Worm (Caenorhabditis elegans) whole organism, early embryonic: Measurements from ENCODE around the gene Y53G8AL.4.
A peak's percentile ranks its signal among the peaks of the same experiment; 100 is the strongest.
"Not testable (repeated sequence)": the region's sequence is repeated elsewhere in the genome, so short reads cannot be mapped to it uniquely, and the experiment has no call there.

Source experiments
- B0310.2 ChIP-seq: sonication (generic microtip); optimal IDR thresholded peaks from 2 replicates; lab custom pipeline; 2016; ENCODE audit warnings: mild to moderate bottlenecking, missing genetic modification characterization, missing compliant biosample characterization
- F13C5.2 ChIP-seq: sonication (generic microtip); optimal IDR thresholded peaks from 2 replicates; lab custom pipeline; 2017; ENCODE audit warnings: mild to moderate bottlenecking, missing genetic modification characterization, inconsistent platforms, missing compliant biosample characterization
- aly-1 ChIP-seq: sonication (generic microtip); optimal IDR thresholded peaks from 2 replicates; lab custom pipeline; 2016; ENCODE audit warnings: missing genetic modification characterization, missing compliant biosample characterization
- ama-1 ChIP-seq: fragments of 150-350 bp; optimal IDR thresholded peaks from 2 replicates; lab custom pipeline; 2014
- ceh-13 ChIP-seq: fragments of 200-800 bp; sonication (Bioruptor generic); optimal IDR thresholded peaks from 2 replicates; lab custom pipeline; 2018; ENCODE audit warnings: mild to moderate bottlenecking, missing genetic modification characterization, missing compliant biosample characterization
- ceh-36 ChIP-seq: sonication (generic microtip); optimal IDR thresholded peaks from 2 replicates; lab custom pipeline; 2016; ENCODE audit warnings: missing genetic modification characterization, inconsistent platforms, missing compliant biosample characterization
- ets-7 ChIP-seq: sonication (generic microtip); optimal IDR thresholded peaks from 2 replicates; lab custom pipeline; 2016; ENCODE audit warnings: missing genotype, missing genetic modification characterization, missing compliant biosample characterization
- flt-1 ChIP-seq: fragments of 200-800 bp; sonication (Bioruptor generic); IDR thresholded peaks from 2 replicates; pipeline ENCODE4 v1.3.6; 2022; ENCODE audit warnings: missing genetic modification characterization, missing compliant biosample characterization
- hmbx-1 ChIP-seq: sonication (generic microtip); optimal IDR thresholded peaks from 2 replicates; lab custom pipeline; 2016; ENCODE audit warnings: mild to moderate bottlenecking, missing genetic modification characterization, missing compliant biosample characterization
- hmg-4 ChIP-seq: fragments of 200-800 bp; sonication (Bioruptor generic); optimal IDR thresholded peaks from 2 replicates; lab custom pipeline; 2018; ENCODE audit warnings: mild to moderate bottlenecking, missing genetic modification characterization, missing compliant biosample characterization
- hnd-1 ChIP-seq: sonication (generic microtip); optimal IDR thresholded peaks from 2 replicates; lab custom pipeline; 2016; ENCODE audit warnings: missing genetic modification characterization, missing compliant biosample characterization
- pes-1 ChIP-seq: fragments of 200-800 bp; sonication (Bioruptor generic); IDR thresholded peaks from 2 replicates; pipeline ENCODE4 v1.3.6; 2022; ENCODE audit warnings: missing genetic modification reagents, missing genetic modification characterization, missing compliant biosample characterization
- scrt-1 ChIP-seq: fragments of 200-800 bp; sonication (Bioruptor generic); IDR thresholded peaks from 2 replicates; pipeline ENCODE4 v1.3.6; 2022; ENCODE audit warnings: missing genetic modification characterization, missing compliant biosample characterization
- sea-1 ChIP-seq: fragments of 200-800 bp; sonication (Bioruptor generic); conservative IDR thresholded peaks from 2 replicates; pipeline ENCODE4 v1.3.6; 2022; ENCODE audit warnings: missing genetic modification characterization, missing compliant biosample characterization
- tbx-11 ChIP-seq: fragments of 200-800 bp; sonication (Bioruptor generic); IDR thresholded peaks from 2 replicates; pipeline ENCODE4 v1.3.6; 2022; ENCODE audit warnings: missing genetic modification characterization, missing compliant biosample characterization
- tbx-37 ChIP-seq: fragments of 200-800 bp; sonication (Bioruptor generic); conservative IDR thresholded peaks from 2 replicates; pipeline ENCODE4 v1.3.6; 2022; ENCODE audit warnings: missing genetic modification reagents, missing genetic modification characterization, missing compliant biosample characterization
- tra-4 ChIP-seq: sonication (generic microtip); optimal IDR thresholded peaks from 2 replicates; lab custom pipeline; 2017; ENCODE audit warnings: missing genetic modification characterization, missing compliant biosample characterization

Gene Y53G8AL.4

DNA sequence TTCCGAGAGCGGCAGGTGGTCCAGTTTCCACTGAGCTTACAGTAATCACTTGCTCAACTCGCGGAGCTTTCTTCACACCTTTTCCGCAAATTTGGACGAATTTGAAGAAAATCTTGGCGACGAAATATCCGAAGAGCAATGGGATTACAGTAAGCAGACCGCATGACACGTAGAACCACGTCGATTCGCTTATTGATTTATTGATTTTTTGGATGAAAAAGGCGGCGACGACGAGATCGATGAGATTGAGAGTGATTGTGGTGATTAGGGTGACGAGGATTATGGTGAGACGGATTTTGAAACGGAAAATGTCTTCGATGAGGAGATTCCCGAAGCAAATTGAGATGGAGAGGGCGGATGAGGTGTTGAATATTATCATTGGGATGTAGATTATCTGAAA is 13.2 kb upstream of the Y53G8AL.4 start:
- TF ChIP-seq hmbx-1 (tag; lab: Kevin White, UChicago), result no peak
- no peak for TF ChIP-seq tbx-37 (GFP tag; lab: Robert Waterston, UW)
- no peak for TF ChIP-seq pes-1 (GFP tag; lab: Robert Waterston, UW)

DNA sequence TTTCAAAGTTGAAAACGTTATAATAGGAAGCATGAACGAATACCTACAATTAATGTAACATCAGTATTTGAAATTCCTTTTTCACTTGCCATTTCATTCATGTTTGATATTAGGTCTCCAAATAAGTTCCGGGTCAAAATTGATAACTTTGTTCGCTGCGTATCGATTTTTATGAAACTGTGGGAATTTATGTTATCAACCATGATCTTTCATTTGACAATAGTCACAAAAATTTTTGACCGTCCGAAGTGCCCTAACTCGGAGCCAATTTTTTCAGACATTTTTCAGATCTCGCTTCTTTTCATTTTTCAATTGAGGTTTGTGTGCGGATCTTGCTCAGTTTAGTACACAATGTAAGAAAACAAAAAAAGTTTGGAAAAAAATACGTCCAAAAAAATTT is 9.2 kb upstream of the Y53G8AL.4 start, which contains the start of gene Y53G8AM.6:
Y53G8AM.6 (minus strand) TSS at position 101 of the 400 bp plus-strand sequence.
- not testable (repeated sequence) for TF ChIP-seq hnd-1 (tag; lab: Kevin White, UChicago); pes-1 (GFP tag; lab: Robert Waterston, UW); flt-1 (GFP tag; lab: Robert Waterston, UW)

DNA sequence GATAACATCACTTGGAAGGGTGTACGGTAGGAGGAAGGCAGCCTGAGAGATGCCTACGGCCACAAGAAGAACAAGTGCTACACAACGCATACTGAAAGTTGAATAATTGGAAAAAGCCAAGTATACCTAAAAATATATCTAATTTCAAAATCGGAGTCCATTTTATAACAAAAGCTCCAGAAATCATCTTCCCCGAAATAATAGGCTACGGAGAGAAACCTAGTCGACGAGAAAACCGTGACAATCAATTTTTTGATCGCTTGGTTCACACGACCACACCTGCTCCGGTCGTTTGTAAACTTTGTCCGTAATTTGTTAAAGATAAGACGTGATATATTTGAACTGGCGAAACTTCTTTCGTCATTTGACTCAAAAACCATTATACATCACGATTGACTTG is 7.9 kb upstream of the Y53G8AL.4 start, which contains the start of gene nspg-7.2:
nspg-7.2 (minus strand) TSS at position 101 of the 400 bp plus-strand sequence.
- no peak for TF ChIP-seq tra-4 (tag; lab: Kevin White, UChicago)
- TF ChIP-seq tbx-37 (GFP tag; lab: Robert Waterston, UW), result no peak
- TF ChIP-seq hnd-1 (tag; lab: Kevin White, UChicago), result no peak
- TF ChIP-seq tbx-11 (GFP tag; lab: Robert Waterston, UW), result no peak
- TF ChIP-seq ceh-36, result no peak

DNA sequence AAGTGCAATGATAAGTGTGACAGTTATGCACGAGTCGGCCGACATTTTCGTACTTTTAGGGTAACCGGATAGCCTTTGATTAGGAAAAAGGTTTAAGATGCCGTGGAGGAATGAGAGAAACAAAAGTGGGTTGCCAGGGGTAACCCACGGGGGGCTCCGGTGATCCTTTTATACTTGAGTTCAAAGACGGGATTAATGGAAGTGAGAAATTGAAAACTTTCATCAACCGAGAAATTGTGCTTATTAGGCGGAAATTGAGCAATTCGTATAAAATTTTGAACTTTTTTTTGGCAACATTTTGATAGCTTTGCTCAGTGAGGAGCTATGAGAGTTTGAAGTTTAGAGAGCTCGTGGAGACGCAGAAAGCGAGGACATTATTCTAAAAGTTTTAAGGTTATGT is 5.1 kb upstream of the Y53G8AL.4 start, which contains the start of gene Y53G8AM.4:
Y53G8AM.4 (minus strand) TSS at position 101 of the 400 bp plus-strand sequence.
- no peak for TF ChIP-seq scrt-1 (GFP tag; lab: Robert Waterston, UW)
- TF ChIP-seq flt-1 (GFP tag; lab: Robert Waterston, UW), result no peak
- no peak for TF ChIP-seq sea-1 (GFP tag; lab: Robert Waterston, UW)
- no peak for TF ChIP-seq ama-1 (lab: Kevin White, UChicago)
- TF ChIP-seq ets-7, result no peak

DNA sequence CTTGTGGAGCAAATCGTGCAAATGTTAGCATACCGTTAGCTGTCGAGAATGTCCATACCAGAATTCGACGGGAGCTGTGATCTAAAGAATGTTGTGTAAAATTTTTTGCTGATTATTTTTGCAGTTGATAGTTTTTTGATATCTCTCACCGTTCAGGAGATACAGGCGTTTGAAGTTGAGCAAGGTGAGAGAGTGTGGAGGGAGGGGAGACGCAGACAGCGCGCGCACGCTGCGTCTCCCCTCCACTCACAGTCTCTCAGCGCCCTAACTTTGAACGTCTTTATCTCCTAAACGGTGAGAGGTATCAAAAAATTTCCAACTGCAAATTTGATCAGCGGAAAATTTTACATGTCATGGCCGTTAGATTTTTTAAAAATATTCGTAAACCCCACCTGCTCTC is 4.6 kb upstream of the Y53G8AL.4 start:
- TF ChIP-seq tra-4 (tag; lab: Kevin White, UChicago), result no peak
- TF ChIP-seq aly-1 (tag; lab: Kevin White, UChicago), result no peak
- TF ChIP-seq hmg-4 (GFP tag; lab: Kevin White, UChicago), result no peak
- TF ChIP-seq flt-1 (GFP tag; lab: Robert Waterston, UW), result no peak
- TF ChIP-seq ceh-36, result no peak
- TF ChIP-seq scrt-1 (GFP tag; lab: Robert Waterston, UW), result no peak
- no peak for TF ChIP-seq F13C5.2

DNA sequence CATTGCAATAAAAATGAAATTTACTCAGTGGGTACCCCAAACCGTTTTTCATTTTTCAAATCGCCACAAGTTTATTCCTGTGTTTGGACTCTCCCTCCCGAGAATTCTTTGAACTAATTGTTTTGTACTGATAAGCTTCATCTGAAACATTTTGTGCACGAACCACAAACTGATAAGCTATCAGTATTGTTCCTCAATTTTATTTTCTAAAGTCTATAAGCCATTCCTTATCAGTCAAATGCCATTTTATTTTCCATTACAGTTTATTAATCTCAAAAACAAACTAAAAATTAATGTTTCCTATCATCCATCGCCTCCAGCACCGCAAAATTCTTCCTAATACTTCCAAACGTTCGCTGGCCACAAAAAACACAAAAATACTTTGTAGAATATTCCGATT is 3.3 kb upstream of the Y53G8AL.4 start:
- TF ChIP-seq flt-1 (GFP tag; lab: Robert Waterston, UW) (no peak), ceh-13 (no peak), ets-7 (no peak), F13C5.2 (no peak), B0310.2 (tag; lab: Kevin White, UChicago) (no peak), ama-1 (lab: Kevin White, UChicago) (no peak), hmg-4 (GFP tag; lab: Kevin White, UChicago) (no peak), pes-1 (GFP tag; lab: Robert Waterston, UW) (no peak)

DNA sequence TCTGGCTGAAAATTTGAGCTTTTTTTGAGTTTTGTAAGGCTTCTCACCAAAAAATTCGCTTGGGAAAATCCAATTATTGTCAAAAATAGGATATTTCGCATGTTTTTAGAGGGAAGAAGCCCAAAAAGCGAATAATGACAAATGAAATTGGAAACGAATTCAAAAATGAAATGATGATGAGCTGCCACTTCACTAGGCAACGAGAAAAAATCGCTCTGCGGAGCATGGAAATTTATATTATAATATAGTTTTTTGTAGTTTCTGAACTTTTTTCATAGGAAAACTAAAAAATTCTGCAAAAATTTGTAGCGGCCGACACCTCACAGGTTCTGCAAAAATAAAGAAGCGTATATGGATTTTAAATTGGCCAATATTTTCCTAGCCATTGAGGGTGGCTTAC is 2.6 kb upstream of the Y53G8AL.4 start, which contains the start of gene Y53G8AL.3:
Y53G8AL.3 (minus strand) TSS at position 101 of the 400 bp plus-strand sequence.
- no peak for TF ChIP-seq ceh-13
- no peak for TF ChIP-seq sea-1 (GFP tag; lab: Robert Waterston, UW)
- TF ChIP-seq hmbx-1 (tag; lab: Kevin White, UChicago), result no peak
- no peak for TF ChIP-seq hmg-4 (GFP tag; lab: Kevin White, UChicago)
- no peak for TF ChIP-seq aly-1 (tag; lab: Kevin White, UChicago)
- no peak for TF ChIP-seq B0310.2 (tag; lab: Kevin White, UChicago)
- no peak for TF ChIP-seq flt-1 (GFP tag; lab: Robert Waterston, UW)
- TF ChIP-seq tra-4 (tag; lab: Kevin White, UChicago), result no peak
- no peak for TF ChIP-seq hnd-1 (tag; lab: Kevin White, UChicago)
- no peak for TF ChIP-seq F13C5.2
- TF ChIP-seq scrt-1 (GFP tag; lab: Robert Waterston, UW), result no peak
- no peak for TF ChIP-seq ama-1 (lab: Kevin White, UChicago)
- TF ChIP-seq ets-7, result no peak
- no peak for TF ChIP-seq pes-1 (GFP tag; lab: Robert Waterston, UW)
- TF ChIP-seq tbx-11 (GFP tag; lab: Robert Waterston, UW), result no peak
- no peak for TF ChIP-seq tbx-37 (GFP tag; lab: Robert Waterston, UW)

DNA sequence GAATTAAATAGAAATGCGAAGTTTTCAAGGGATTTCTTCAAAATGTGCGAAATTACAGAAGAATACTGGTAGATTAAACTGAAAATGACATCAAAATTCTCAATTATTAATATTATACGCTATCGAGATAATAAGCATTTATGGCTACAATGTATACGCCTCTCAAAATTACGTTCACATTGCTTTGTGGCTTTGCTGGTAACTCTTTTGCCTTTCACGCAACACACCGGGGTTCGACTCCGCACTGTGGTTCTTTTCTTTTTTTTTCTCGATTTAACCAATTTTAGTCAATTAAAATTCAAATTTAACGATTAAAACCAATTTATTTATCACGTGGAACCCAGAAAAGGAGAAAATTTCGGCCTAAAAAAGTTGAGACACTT is 1.4 kb downstream of the Y53G8AL.4 start:
- TF ChIP-seq hmg-4 (GFP tag; lab: Kevin White, UChicago), result no peak
- TF ChIP-seq flt-1 (GFP tag; lab: Robert Waterston, UW), result peak; percentile 65; the same call in 1 of the 2 replicates
- TF ChIP-seq tbx-11 (GFP tag; lab: Robert Waterston, UW), result 0 out of 2 replicates have a peak, but pooled peaks have one; percentile 57
- no peak for TF ChIP-seq sea-1 (GFP tag; lab: Robert Waterston, UW)
- TF ChIP-seq hmbx-1 (tag; lab: Kevin White, UChicago), result no peak
- no peak for TF ChIP-seq B0310.2 (tag; lab: Kevin White, UChicago)
- no peak for TF ChIP-seq scrt-1 (GFP tag; lab: Robert Waterston, UW)
- no peak for TF ChIP-seq ama-1 (lab: Kevin White, UChicago)
- no peak for TF ChIP-seq F13C5.2
- TF ChIP-seq hnd-1 (tag; lab: Kevin White, UChicago), result peak; percentile 27
- TF ChIP-seq aly-1 (tag; lab: Kevin White, UChicago), result no peak
- no peak for TF ChIP-seq tra-4 (tag; lab: Kevin White, UChicago)
- peak; percentile 63 for TF ChIP-seq pes-1 (GFP tag; lab: Robert Waterston, UW)
